Worm (Caenorhabditis elegans) whole organism, L3 larva: ENCODE data around the gene cdkl-1.
A peak's percentile ranks its signal among the peaks of the same experiment; 100 is the strongest.

Source experiments
- R02D3.7 ChIP-seq: fragments of 150-350 bp; optimal IDR thresholded peaks from 2 replicates; lab custom pipeline; 2014; ENCODE audit warnings: missing biosample characterization, missing genetic modification characterization
- ZK546.5 ChIP-seq: sonication (generic microtip); optimal IDR thresholded peaks from 2 replicates; lab custom pipeline; 2017; ENCODE audit warnings: missing biosample characterization, missing genetic modification characterization
- aly-2 ChIP-seq: fragments of 150-350 bp; optimal IDR thresholded peaks from 2 replicates; lab custom pipeline; 2014; ENCODE audit warnings: missing biosample characterization, missing genetic modification characterization
- ama-1 ChIP-seq: fragments of 150-350 bp; optimal IDR thresholded peaks from 2 replicates; lab custom pipeline; 2018
- ceh-16 ChIP-seq: sonication (generic microtip); optimal IDR thresholded peaks from 2 replicates; lab custom pipeline; 2017; ENCODE audit warnings: missing biosample characterization, missing genetic modification characterization
- ceh-28 ChIP-seq: fragments of 150-350 bp; optimal IDR thresholded peaks from 2 replicates; lab custom pipeline; 2014; ENCODE audit warnings: missing biosample characterization, missing genetic modification reagents, missing genetic modification characterization
- ceh-82 ChIP-seq: fragments of 150-350 bp; optimal IDR thresholded peaks from 2 replicates; lab custom pipeline; 2014; ENCODE audit warnings: missing biosample characterization, missing genetic modification characterization
- ceh-9 ChIP-seq: sonication (generic microtip); optimal IDR thresholded peaks from 2 replicates; lab custom pipeline; 2018; ENCODE audit warnings: missing biosample characterization, missing genetic modification characterization
- daf-12 ChIP-seq: fragments of 150-350 bp; optimal IDR thresholded peaks from 2 replicates; lab custom pipeline; 2014; ENCODE audit warnings: missing biosample characterization, missing genetic modification reagents, missing genetic modification characterization
- egl-27 ChIP-seq: sonication (generic microtip); optimal IDR thresholded peaks from 4 replicates; lab custom pipeline; 2017; ENCODE audit warnings: missing biosample characterization, missing genetic modification reagents, missing genetic modification characterization
- egl-5 ChIP-seq: fragments of 150-350 bp; optimal IDR thresholded peaks from 2 replicates; lab custom pipeline; 2017; ENCODE audit warnings: missing biosample characterization, missing genetic modification reagents, missing genetic modification characterization, inconsistent platforms
- elt-1 ChIP-seq: fragments of 150-350 bp; optimal IDR thresholded peaks from 2 replicates; lab custom pipeline; 2014; ENCODE audit warnings: missing biosample characterization, missing genetic modification characterization
- elt-2 ChIP-seq: sonication (generic microtip); optimal IDR thresholded peaks from 2 replicates; lab custom pipeline; 2016; ENCODE audit warnings: missing genetic modification reagents, mild to moderate bottlenecking, missing genetic modification characterization, missing compliant biosample characterization
- elt-3 ChIP-seq, 3 experiments: fragments of 150-350 bp in 1 of 3; sonication (generic microtip) in 2 of 3; optimal IDR thresholded peaks; 2 replicates in 2 of 3; 4 replicates in 1 of 3; lab custom pipeline; 2014 to 2017; ENCODE audit warnings: missing biosample characterization in 3 of 3, missing genetic modification characterization in 3 of 3
- eor-1 ChIP-seq, 2 experiments: fragments of 150-350 bp; optimal IDR thresholded peaks; 2 replicates each; lab custom pipeline; 2014 to 2018; ENCODE audit warnings: missing biosample characterization in 2 of 2, missing genetic modification characterization in 2 of 2
- fkh-10 ChIP-seq: sonication (generic microtip); optimal IDR thresholded peaks from 2 replicates; lab custom pipeline; 2017; ENCODE audit warnings: missing biosample characterization, missing genetic modification reagents, missing genetic modification characterization
- fkh-2 ChIP-seq: fragments of 150-350 bp; optimal IDR thresholded peaks from 2 replicates; lab custom pipeline; 2014; ENCODE audit warnings: missing biosample characterization, missing genetic modification reagents, missing genetic modification characterization
- fos-1 ChIP-seq: fragments of 150-350 bp; optimal IDR thresholded peaks from 2 replicates; lab custom pipeline; 2014; ENCODE audit warnings: missing biosample characterization, missing genetic modification characterization
- hmg-11 ChIP-seq: sonication (generic microtip); optimal IDR thresholded peaks from 2 replicates; lab custom pipeline; 2016; ENCODE audit warnings: missing genetic modification characterization, missing compliant biosample characterization
- jun-1 ChIP-seq: fragments of 150-350 bp; optimal IDR thresholded peaks from 2 replicates; lab custom pipeline; 2014; ENCODE audit warnings: missing biosample characterization, missing genetic modification reagents, missing genetic modification characterization
- lin-15B ChIP-seq: fragments of 150-350 bp; optimal IDR thresholded peaks from 2 replicates; lab custom pipeline; 2014; ENCODE audit warnings: missing biosample characterization, missing genetic modification characterization
- lin-39 ChIP-seq: fragments of 150-350 bp; optimal IDR thresholded peaks from 2 replicates; lab custom pipeline; 2018; ENCODE audit warnings: missing biosample characterization, missing genetic modification reagents, missing genetic modification characterization
- lsy-12 ChIP-seq: sonication (generic microtip); optimal IDR thresholded peaks from 2 replicates; lab custom pipeline; 2016; ENCODE audit warnings: mild to moderate bottlenecking, missing genetic modification characterization, missing compliant biosample characterization
- mdl-1 ChIP-seq: fragments of 150-350 bp; optimal IDR thresholded peaks from 2 replicates; lab custom pipeline; 2014; ENCODE audit warnings: missing biosample characterization, missing genetic modification characterization
- mml-1 ChIP-seq: fragments of 150-350 bp; sonication (generic microtip); optimal IDR thresholded peaks from 3 replicates; lab custom pipeline; 2014; ENCODE audit warnings: missing biosample characterization, missing genetic modification characterization
- nfya-1 ChIP-seq: sonication (generic microtip); optimal IDR thresholded peaks from 2 replicates; lab custom pipeline; 2017; ENCODE audit warnings: missing genetic modification characterization, mild to moderate bottlenecking, missing compliant biosample characterization, antibody characterized with exemption, moderate library complexity; ENCODE audit not compliant: insufficient read depth
- nhr-11 ChIP-seq: fragments of 150-350 bp; optimal IDR thresholded peaks from 2 replicates; lab custom pipeline; 2014; ENCODE audit warnings: missing biosample characterization, missing genetic modification characterization
- nhr-12 ChIP-seq: fragments of 150-350 bp; optimal IDR thresholded peaks from 2 replicates; lab custom pipeline; 2014; ENCODE audit warnings: missing biosample characterization, missing genetic modification characterization
- nhr-23 ChIP-seq: fragments of 150-350 bp; optimal IDR thresholded peaks from 2 replicates; lab custom pipeline; 2014; ENCODE audit warnings: missing biosample characterization, missing genetic modification reagents, missing genetic modification characterization
- nhr-237 ChIP-seq: fragments of 150-350 bp; optimal IDR thresholded peaks from 2 replicates; lab custom pipeline; 2014; ENCODE audit warnings: missing biosample characterization, missing genetic modification characterization
- nhr-25 ChIP-seq: sonication (generic microtip); optimal IDR thresholded peaks from 2 replicates; lab custom pipeline; 2017; ENCODE audit warnings: missing biosample characterization, missing genetic modification characterization
- nhr-28 ChIP-seq: fragments of 150-350 bp; optimal IDR thresholded peaks from 2 replicates; lab custom pipeline; 2014; ENCODE audit warnings: missing biosample characterization, missing genetic modification characterization
- nhr-43 ChIP-seq: sonication (generic microtip); optimal IDR thresholded peaks from 2 replicates; lab custom pipeline; 2016; ENCODE audit warnings: mild to moderate bottlenecking, missing genetic modification characterization, missing compliant biosample characterization; ENCODE audit not compliant: poor library complexity, severe bottlenecking
- nhr-67 ChIP-seq: fragments of 150-350 bp; optimal IDR thresholded peaks from 2 replicates; lab custom pipeline; 2014; ENCODE audit warnings: missing biosample characterization, missing genetic modification characterization
- nhr-76 ChIP-seq: fragments of 150-350 bp; sonication (generic microtip); optimal IDR thresholded peaks from 5 replicates; lab custom pipeline; 2014; ENCODE audit warnings: missing biosample characterization, missing genetic modification characterization
- nhr-77 ChIP-seq: fragments of 150-350 bp; optimal IDR thresholded peaks from 2 replicates; lab custom pipeline; 2014; ENCODE audit warnings: missing biosample characterization, missing genetic modification characterization
- pha-4 ChIP-seq: fragments of 150-350 bp; optimal IDR thresholded peaks from 2 replicates; lab custom pipeline; 2014; ENCODE audit warnings: missing biosample characterization, missing genetic modification reagents, missing genetic modification characterization
- pqm-1 ChIP-seq: fragments of 150-350 bp; optimal IDR thresholded peaks from 2 replicates; lab custom pipeline; 2017; ENCODE audit warnings: missing biosample characterization, missing genetic modification characterization, inconsistent platforms
- sea-2 ChIP-seq: fragments of 150-350 bp; sonication (generic microtip); optimal IDR thresholded peaks from 4 replicates; lab custom pipeline; 2014; ENCODE audit warnings: missing biosample characterization, missing genetic modification reagents, missing genetic modification characterization
- skn-1 ChIP-seq: fragments of 150-350 bp; optimal IDR thresholded peaks from 2 replicates; lab custom pipeline; 2014; ENCODE audit warnings: missing biosample characterization, missing genetic modification characterization
- snpc-4 ChIP-seq: fragments of 150-350 bp; optimal IDR thresholded peaks from 2 replicates; lab custom pipeline; 2014; ENCODE audit warnings: missing biosample characterization, missing genetic modification characterization
- tbx-2 ChIP-seq: sonication (generic microtip); optimal IDR thresholded peaks from 2 replicates; lab custom pipeline; 2016; ENCODE audit warnings: mild to moderate bottlenecking, missing genetic modification characterization, missing compliant biosample characterization
- unc-39 ChIP-seq: sonication (generic microtip); optimal IDR thresholded peaks from 4 replicates; lab custom pipeline; 2017; ENCODE audit warnings: missing biosample characterization, missing genetic modification characterization
- unc-62 ChIP-seq: fragments of 150-350 bp; sonication (generic microtip); optimal IDR thresholded peaks from 4 replicates; lab custom pipeline; 2014; ENCODE audit warnings: missing biosample characterization, missing genetic modification reagents, missing genetic modification characterization
- zag-1 ChIP-seq: fragments of 150-350 bp; optimal IDR thresholded peaks from 2 replicates; lab custom pipeline; 2014; ENCODE audit warnings: missing biosample characterization, missing genetic modification characterization
- ztf-11 ChIP-seq: fragments of 150-350 bp; optimal IDR thresholded peaks from 2 replicates; lab custom pipeline; 2014; ENCODE audit warnings: missing biosample characterization, missing genetic modification characterization
- ztf-4 ChIP-seq: fragments of 150-350 bp; optimal IDR thresholded peaks from 2 replicates; lab custom pipeline; 2014; ENCODE audit warnings: missing biosample characterization, missing genetic modification characterization

The cdkl-1 gene

ce11 chrV:11076403-11076802 is 22.3 kb upstream of the cdkl-1 start (continued):
- TF ChIP-seq nhr-11 (tag; lab: Kevin White, UChicago): no peak
- TF ChIP-seq ceh-9 (tag; lab: Kevin White, UChicago): no peak
- no peak for TF ChIP-seq ceh-28 (tag; lab: Kevin White, UChicago)
- TF ChIP-seq eor-1 (tag; optimal IDR thresholded peaks at IDR 0.05; lab: Kevin White, UChicago): no peak
- peak; percentile 8 for TF ChIP-seq egl-5
- no peak for TF ChIP-seq aly-2 (tag; lab: Kevin White, UChicago)
- no peak for TF ChIP-seq elt-3 (tag; optimal IDR thresholded peaks at IDR 0.05; lab: Kevin White, UChicago)
- TF ChIP-seq pqm-1 (tag; lab: Kevin White, UChicago): no peak
- no peak for TF ChIP-seq fos-1 (tag; lab: Kevin White, UChicago)
- no peak for TF ChIP-seq nhr-76 (tag; lab: Kevin White, UChicago)
- TF ChIP-seq snpc-4 (tag; lab: Kevin White, UChicago): no peak
- TF ChIP-seq ama-1 (lab: Kevin White, UChicago): peak; percentile 94
- TF ChIP-seq, all 47 proteins: peak for 6

- no peak for TF ChIP-seq daf-12 (tag; lab: Kevin White, UChicago)
- peak; percentile 36 for TF ChIP-seq hmg-11 (tag; lab: Kevin White, UChicago)
- TF ChIP-seq nhr-25 (tag; lab: Kevin White, UChicago): peak; percentile 95
- TF ChIP-seq fos-1 (tag; lab: Kevin White, UChicago): peak; percentile 88
- no peak for TF ChIP-seq pqm-1 (tag; lab: Kevin White, UChicago)
- no peak for TF ChIP-seq ceh-9 (tag; lab: Kevin White, UChicago)
- TF ChIP-seq nhr-77 (tag; lab: Kevin White, UChicago): no peak
- peak; percentile 23 for TF ChIP-seq skn-1 (tag; lab: Kevin White, UChicago)
- TF ChIP-seq ama-1 (lab: Kevin White, UChicago): peak; percentile 22
- no peak for TF ChIP-seq mdl-1 (tag; lab: Kevin White, UChicago)
- no peak for TF ChIP-seq lsy-12 (tag; lab: Kevin White, UChicago)
- no peak for TF ChIP-seq ZK546.5
- TF ChIP-seq nhr-12 (tag; lab: Kevin White, UChicago): no peak
- no peak for TF ChIP-seq zag-1
- peak; percentile 73 for TF ChIP-seq snpc-4 (tag; lab: Kevin White, UChicago)
- no peak for TF ChIP-seq unc-62 (GFP tag; lab: Kevin White, UChicago)
- TF ChIP-seq nhr-67 (tag; lab: Kevin White, UChicago): no peak
- no peak for TF ChIP-seq nhr-28 (tag; lab: Kevin White, UChicago)
- no peak for TF ChIP-seq unc-39 (tag; lab: Kevin White, UChicago)
- TF ChIP-seq jun-1 (tag; lab: Kevin White, UChicago): peak; percentile 82
- TF ChIP-seq ceh-16 (tag; lab: Kevin White, UChicago): no peak
- no peak for TF ChIP-seq mml-1 (tag; lab: Kevin White, UChicago)
- peak; percentile 34 for TF ChIP-seq tbx-2
- TF ChIP-seq lin-15B: peak; percentile 78
- TF ChIP-seq nhr-76 (tag; lab: Kevin White, UChicago): no peak
- TF ChIP-seq elt-3 (tag; optimal IDR thresholded peaks at IDR 0.05; lab: Kevin White, UChicago): peak in 1 of 3 experiments; percentile 32
- no peak for TF ChIP-seq nhr-43 (tag; lab: Kevin White, UChicago)
- no peak for TF ChIP-seq sea-2 (GFP tag; lab: Kevin White, UChicago)
- no peak for TF ChIP-seq fkh-2
- peak; percentile 58 for TF ChIP-seq fkh-10 (GFP tag; lab: Kevin White, UChicago)
- no peak for TF ChIP-seq aly-2 (tag; lab: Kevin White, UChicago)
- no peak for TF ChIP-seq egl-27 (tag; lab: Kevin White, UChicago)
- no peak for TF ChIP-seq ztf-11 (tag; lab: Kevin White, UChicago)
- TF ChIP-seq ceh-82 (tag; lab: Kevin White, UChicago): no peak
- TF ChIP-seq elt-2 (tag; lab: Kevin White, UChicago): peak; percentile 76
- TF ChIP-seq nhr-23: peak; percentile 78
- TF ChIP-seq pha-4 (tag; lab: Kevin White, UChicago): peak; percentile 75
- peak; percentile 20 for TF ChIP-seq elt-1 (tag; lab: Kevin White, UChicago)
- no peak for TF ChIP-seq nhr-237 (tag; lab: Kevin White, UChicago)
- TF ChIP-seq lin-39 (tag; lab: Kevin White, UChicago): peak; percentile 74
- peak; percentile 9 for TF ChIP-seq R02D3.7
- TF ChIP-seq eor-1 (tag; optimal IDR thresholded peaks at IDR 0.05; lab: Kevin White, UChicago): no peak
- TF ChIP-seq ceh-28 (tag; lab: Kevin White, UChicago): peak; percentile 9
- TF ChIP-seq egl-5: no peak
- TF ChIP-seq nfya-1 (tag; lab: Kevin White, UChicago): peak; percentile 88
- no peak for TF ChIP-seq ztf-4 (tag; lab: Kevin White, UChicago)
- TF ChIP-seq nhr-11 (tag; lab: Kevin White, UChicago): no peak
These were observed 20.5 kb upstream of the cdkl-1 start, which contains the start of gene act-2 for ce11 chrV:11078104-11078724. Gene act-2 (minus strand): TSS chrV:11078154.
